Fruit fly (Drosophila melanogaster): ENCODE data around the gene CG8892.

Gene CG8892

DNA sequence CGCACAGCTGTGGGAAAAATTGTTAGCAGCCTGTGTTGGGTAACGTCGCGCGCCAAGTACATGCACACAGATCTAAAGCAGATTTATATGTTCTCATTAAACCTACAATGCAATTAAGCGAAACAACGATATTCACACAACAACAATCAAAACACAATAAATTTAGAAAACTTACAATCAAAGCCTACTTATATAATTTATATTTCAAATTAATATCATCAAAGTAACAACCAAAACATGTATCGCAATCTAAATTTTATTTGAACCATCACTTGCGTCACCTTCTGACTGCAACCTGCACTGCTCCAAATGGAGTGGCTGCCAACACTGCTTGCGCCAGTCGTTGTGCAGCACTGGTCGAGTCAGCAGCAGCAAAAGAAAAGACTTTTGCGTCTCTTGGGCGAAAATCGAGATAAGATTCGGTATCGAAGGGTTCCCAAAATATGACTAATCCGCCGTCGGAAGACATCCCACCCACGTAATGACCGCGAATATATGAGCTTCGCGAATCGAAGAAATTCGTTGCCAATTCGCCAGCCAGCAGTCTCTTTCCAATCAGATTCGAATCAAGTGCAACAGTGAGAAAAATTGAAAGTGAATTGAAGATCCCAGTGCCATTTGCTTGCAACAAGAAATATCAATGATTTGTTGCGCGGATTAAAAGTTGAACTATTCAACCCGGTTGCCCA, at the start of gene CG8892, which contains the start of gene CG34126:
Gene CG8892 (minus strand): TSS at position 315 of the 689 bp plus-strand sequence.
Gene CG34126 (plus strand): TSS at position 337 of the 689 bp plus-strand sequence.
- no peak for TF ChIP-seq EcR (GFP tag; optimal IDR thresholded peaks at IDR 0.05)
- TF ChIP-seq pan (optimal IDR thresholded peaks at IDR 0.05): no peak

DNA sequence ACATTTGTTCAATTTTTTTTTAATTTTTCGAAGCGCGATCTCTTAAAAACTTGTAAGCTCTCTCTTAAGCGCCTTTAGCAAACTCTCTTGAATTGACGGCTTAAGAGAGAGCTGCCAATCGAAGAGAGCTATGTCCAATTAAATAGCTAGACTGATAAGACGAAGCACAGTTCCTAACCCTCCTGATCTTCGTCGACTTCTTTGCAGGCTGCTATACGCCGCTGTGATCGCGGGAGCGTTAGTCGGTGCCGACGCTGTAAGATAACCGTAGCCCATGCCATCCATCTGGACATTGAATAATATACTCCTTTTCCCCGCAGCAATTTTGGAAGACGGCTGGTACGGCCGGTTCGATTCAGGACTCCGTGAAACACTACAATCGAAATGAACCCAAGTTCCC, 49.1 kb upstream of the CG8892 start:
- TF ChIP-seq psq (optimal IDR thresholded peaks at IDR 0.05): no peak
- no peak for TF ChIP-seq CG8478 (optimal IDR thresholded peaks at IDR 0.05)
- TF ChIP-seq pan (optimal IDR thresholded peaks at IDR 0.05): no peak
- no peak for TF ChIP-seq EcR (GFP tag; optimal IDR thresholded peaks at IDR 0.05)
- TF ChIP-seq Dll (optimal IDR thresholded peaks at IDR 0.05): no peak
- no peak for TF ChIP-seq usp (GFP tag; optimal IDR thresholded peaks at IDR 0.05)

DNA sequence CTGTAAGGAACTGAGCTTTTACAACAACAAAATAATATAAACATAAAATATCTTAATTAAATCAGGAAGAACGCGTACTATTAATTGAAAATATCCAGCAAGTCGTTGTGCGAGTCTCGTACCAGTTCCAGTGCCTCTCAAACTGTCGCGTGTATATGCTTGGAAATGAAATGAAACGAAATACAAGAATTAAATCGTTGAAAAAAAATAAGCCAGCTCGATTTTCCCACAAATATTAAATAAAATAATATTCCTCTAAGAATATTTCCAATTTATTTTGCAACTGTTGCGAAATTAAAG, 48.4 kb upstream of the CG8892 start:
- TF ChIP-seq EcR (GFP tag; optimal IDR thresholded peaks at IDR 0.05) (no peak), usp (GFP tag; optimal IDR thresholded peaks at IDR 0.05) (no peak), Dll (optimal IDR thresholded peaks at IDR 0.05) (no peak), pan (optimal IDR thresholded peaks at IDR 0.05) (no peak), CG8478 (optimal IDR thresholded peaks at IDR 0.05) (no peak), psq (optimal IDR thresholded peaks at IDR 0.05) (no peak)

DNA sequence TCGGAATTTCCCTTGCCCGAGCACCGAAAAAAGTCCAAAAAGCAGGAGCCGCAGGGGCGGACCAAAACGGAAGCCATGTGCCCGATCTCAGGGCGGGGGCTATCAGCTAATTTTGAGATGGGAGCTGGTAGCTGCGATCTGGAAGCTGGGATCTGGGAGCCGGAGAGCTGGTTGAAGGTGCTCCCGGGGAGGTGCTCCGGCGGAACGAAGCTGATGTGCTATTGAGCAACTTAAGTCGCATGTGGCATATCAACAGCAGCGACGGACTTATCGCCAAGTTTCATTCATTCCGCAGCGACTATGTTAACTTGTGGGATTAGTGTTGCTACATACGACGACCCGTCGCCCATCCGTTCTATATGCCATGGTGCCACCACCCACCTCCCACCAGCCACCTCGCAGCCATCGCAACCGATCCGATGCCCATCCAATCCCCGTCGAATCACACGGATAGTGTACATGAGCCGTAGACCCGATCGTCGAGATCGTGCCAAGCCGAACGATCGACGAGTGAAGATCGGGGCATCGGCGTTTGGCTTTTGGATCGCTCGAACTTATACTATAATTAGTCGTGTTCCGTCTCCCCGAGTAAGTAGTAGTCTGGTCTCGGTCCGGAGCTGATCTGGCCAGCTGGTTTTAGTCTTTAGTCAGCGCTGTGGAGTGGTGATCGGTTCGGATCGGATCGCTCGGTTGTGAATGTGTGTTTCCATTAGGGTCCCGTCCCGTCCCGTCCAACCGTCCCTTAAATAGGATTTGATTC, 47.8 kb upstream of the CG8892 start, which contains the start of gene Col4a1:
Gene Col4a1 (plus strand): TSS at position 561 of the 760 bp plus-strand sequence.
- TF ChIP-seq pan (optimal IDR thresholded peaks at IDR 0.05) (no peak), CG8478 (optimal IDR thresholded peaks at IDR 0.05) (no peak), EcR (GFP tag; optimal IDR thresholded peaks at IDR 0.05) (no peak), psq (optimal IDR thresholded peaks at IDR 0.05) (no peak), Dll (optimal IDR thresholded peaks at IDR 0.05) (no peak), usp (GFP tag; optimal IDR thresholded peaks at IDR 0.05) (no peak)

DNA sequence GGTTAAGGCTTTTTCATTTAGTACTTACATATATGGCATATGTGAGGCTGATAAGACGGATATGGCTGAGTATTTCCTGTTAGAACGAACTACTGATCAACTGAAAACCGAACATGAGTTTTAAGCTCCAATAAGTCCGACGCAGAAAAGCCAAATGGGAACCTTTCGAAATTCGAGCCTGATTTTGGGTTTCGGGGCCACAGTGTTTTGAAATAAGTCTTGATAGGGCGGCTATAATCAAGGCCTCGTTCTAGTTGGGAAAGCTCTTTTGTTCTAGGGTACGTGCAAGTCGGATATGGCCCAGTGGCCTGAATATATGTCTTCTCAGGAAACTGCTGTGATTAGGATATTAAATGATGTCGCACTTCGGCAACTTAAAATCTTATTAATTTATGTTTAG, 46.7 kb upstream of the CG8892 start, which contains the start of gene vkg:
Gene vkg (minus strand): TSS at position 101 of the 400 bp plus-strand sequence.
- TF ChIP-seq usp (GFP tag; optimal IDR thresholded peaks at IDR 0.05): no peak
- TF ChIP-seq psq (optimal IDR thresholded peaks at IDR 0.05): no peak
- TF ChIP-seq pan (optimal IDR thresholded peaks at IDR 0.05): no peak
- TF ChIP-seq Dll (optimal IDR thresholded peaks at IDR 0.05): no peak

DNA sequence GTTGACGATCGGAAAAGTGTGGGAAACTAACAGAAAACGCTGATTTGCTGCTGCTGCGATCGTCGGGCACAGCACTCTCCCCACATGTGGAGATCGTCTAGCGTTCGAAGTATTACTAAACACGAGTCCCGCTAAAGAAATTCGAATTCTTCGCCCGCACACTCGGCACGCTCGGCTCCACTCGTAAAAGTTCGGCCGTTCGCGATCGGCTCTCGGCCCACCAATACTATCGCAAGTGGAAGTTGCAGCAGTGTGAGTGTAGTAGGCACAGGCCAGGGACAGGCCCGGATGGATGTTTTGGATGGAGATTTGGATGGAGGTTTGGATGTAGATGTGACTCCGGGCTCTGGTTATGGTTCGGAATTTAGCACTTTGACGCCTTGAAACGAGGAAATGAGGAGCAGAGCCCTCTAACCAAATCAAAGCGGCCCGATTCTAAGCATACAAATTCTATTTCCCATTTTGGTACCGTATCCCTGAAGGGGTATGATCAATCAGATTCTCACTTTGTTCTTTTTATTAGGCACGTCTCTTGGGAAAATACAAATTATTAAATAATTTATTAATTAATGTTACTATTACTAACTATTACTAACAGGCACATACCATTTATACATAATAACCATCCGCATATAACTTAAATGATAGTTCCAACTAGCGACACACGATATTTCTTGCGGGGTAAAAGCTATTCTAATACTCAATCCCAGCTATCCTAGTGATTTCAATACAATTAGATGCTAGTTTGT, 46.1 kb upstream of the CG8892 start:
- no peak for TF ChIP-seq CG8478 (optimal IDR thresholded peaks at IDR 0.05)
- no peak for TF ChIP-seq Dll (optimal IDR thresholded peaks at IDR 0.05)
- TF ChIP-seq psq (optimal IDR thresholded peaks at IDR 0.05): no peak
- TF ChIP-seq usp (GFP tag; optimal IDR thresholded peaks at IDR 0.05): no peak

DNA sequence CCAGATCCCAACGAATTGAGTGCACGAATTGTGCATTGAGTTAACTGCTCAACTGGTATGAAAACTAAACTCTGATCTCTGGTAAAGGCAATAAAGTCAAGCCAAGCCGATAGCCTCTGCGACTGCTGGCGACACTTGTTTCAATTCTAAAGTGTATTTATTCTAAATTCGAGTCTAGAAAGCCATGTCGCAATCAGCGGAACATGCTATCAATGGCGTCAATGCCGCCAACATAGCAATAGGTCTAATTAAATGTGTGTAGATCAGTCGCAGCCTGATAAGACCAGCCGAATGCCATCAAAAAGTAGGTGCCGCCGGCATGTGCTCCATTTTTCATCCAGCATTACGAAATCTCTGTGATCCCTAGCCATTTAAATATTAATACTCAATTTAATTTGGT, 44.2 kb upstream of the CG8892 start:
- no peak for TF ChIP-seq EcR (GFP tag; optimal IDR thresholded peaks at IDR 0.05)

DNA sequence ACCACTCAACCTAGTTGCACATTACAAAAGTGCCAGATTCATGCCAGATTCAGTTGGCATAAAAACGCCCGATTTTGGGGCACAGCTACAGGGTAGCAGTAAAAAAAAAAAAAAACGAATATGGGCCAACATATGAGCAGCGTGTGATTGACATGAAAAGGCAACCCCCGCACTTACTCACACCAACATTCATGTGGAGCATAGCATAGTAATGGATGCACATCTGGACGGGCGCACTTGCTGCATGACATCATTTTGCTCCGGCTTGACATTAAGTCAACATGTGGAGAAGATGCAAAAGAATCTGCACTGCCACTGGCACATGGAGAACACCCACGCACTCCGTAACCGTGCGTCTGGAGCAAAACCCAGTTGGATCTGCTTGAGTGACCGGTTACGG, 41.2 kb upstream of the CG8892 start:
- TF ChIP-seq Dll (optimal IDR thresholded peaks at IDR 0.05): no peak
- TF ChIP-seq CG8478 (optimal IDR thresholded peaks at IDR 0.05): no peak
- no peak for TF ChIP-seq EcR (GFP tag; optimal IDR thresholded peaks at IDR 0.05)
- no peak for TF ChIP-seq psq (optimal IDR thresholded peaks at IDR 0.05)
- TF ChIP-seq pan (optimal IDR thresholded peaks at IDR 0.05): no peak
- no peak for TF ChIP-seq usp (GFP tag; optimal IDR thresholded peaks at IDR 0.05)

DNA sequence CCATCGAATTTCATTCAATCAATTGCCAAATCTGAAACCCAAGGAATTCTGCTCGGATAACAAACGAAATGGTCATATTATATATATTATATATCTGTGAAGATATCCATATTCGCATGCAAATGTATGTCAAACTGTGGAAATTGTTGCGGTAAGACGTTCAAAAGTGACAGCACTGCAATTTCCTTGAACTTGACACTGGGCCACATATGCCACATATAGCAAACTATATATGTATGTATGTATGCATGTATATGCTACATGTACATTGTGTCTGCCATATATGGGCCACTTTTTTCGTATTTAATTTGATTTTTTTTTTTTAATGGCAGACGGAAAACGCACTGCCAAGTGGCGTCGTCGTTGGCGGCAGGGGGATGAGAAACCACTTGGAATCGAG, 39.1 kb upstream of the CG8892 start:
- TF ChIP-seq EcR (GFP tag; optimal IDR thresholded peaks at IDR 0.05): no peak
- TF ChIP-seq CG8478 (optimal IDR thresholded peaks at IDR 0.05): no peak
- TF ChIP-seq Dll (optimal IDR thresholded peaks at IDR 0.05): no peak
- TF ChIP-seq psq (optimal IDR thresholded peaks at IDR 0.05): no peak
- no peak for TF ChIP-seq pan (optimal IDR thresholded peaks at IDR 0.05)
- TF ChIP-seq usp (GFP tag; optimal IDR thresholded peaks at IDR 0.05): no peak

DNA sequence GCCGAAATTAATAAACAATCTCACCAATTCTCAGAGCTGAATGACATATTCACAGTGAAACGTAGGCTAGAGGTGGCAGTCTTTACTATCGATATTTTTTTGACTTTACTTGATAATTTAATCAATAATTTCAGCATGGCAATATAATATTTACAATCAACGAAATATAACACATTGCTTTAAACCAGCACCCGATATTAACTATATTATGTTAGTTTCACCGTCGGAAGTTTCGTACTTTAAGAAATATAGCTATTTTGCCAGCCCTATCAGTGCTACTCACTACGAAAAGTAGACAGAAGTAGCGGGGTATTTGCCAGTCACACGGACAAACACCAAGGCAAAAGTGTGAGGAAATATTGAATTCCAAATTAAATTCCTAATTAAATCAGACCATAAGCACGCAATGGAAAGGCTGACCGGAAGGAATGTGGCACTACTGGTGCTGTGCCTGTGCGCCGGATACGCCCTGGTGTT, 29.4 kb upstream of the CG8892 start, which contains the start of the genes CG31917, Tfb5 and SelT:
Gene CG31917 (minus strand): TSS at position 51 of the 477 bp plus-strand sequence.
Gene Tfb5 (minus strand): TSS at position 51 of the 477 bp plus-strand sequence.
Gene SelT (plus strand): TSS at position 139 of the 477 bp plus-strand sequence.
- no peak for TF ChIP-seq CG8478 (optimal IDR thresholded peaks at IDR 0.05)
- no peak for TF ChIP-seq psq (optimal IDR thresholded peaks at IDR 0.05)
- TF ChIP-seq usp (GFP tag; optimal IDR thresholded peaks at IDR 0.05): no peak
- no peak for TF ChIP-seq EcR (GFP tag; optimal IDR thresholded peaks at IDR 0.05)
- TF ChIP-seq pan (optimal IDR thresholded peaks at IDR 0.05): no peak
- TF ChIP-seq Dll (optimal IDR thresholded peaks at IDR 0.05): no peak

DNA sequence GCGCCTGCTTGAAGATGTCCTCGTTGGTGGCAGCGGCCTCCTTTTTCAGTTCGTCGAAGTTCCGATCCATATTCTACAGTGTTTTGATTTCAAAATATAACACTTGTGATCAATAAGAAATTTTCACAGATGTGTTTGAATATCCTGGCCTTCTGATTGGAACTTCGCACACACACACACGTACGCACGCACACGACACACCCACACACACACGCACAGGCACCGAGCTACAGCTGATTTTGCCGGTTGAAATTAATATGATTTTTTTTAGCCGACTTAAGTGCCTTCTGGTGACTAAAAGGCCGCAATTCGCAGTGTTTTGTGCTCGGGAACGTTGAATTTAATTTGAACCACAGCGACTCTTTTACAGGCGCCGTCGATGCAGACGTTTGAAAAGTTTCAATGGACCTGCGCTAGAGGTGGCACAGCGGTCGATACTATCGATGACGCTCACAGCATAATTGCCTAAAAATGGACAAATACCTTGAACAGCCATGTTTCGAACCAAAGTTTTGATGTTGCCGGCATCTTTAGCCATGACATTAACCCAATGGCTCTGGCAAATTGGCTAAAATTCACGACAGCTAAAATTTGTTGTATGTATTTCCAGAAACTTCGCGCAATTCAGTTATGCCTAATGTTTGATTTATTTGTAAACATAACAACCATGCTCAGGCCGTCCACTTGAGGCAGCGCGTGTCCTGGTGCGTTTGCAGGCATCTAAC, 28.1 kb upstream of the CG8892 start, which contains the start of gene Rtnl1:
Gene Rtnl1 (minus strand): TSS at position 415 of the 725 bp plus-strand sequence.
- TF ChIP-seq pan (optimal IDR thresholded peaks at IDR 0.05) (no peak), CG8478 (optimal IDR thresholded peaks at IDR 0.05) (no peak), Dll (optimal IDR thresholded peaks at IDR 0.05) (no peak), EcR (GFP tag; optimal IDR thresholded peaks at IDR 0.05) (no peak), psq (optimal IDR thresholded peaks at IDR 0.05) (no peak), usp (GFP tag; optimal IDR thresholded peaks at IDR 0.05) (no peak)

All from whole organism.